Fruit fly (Drosophila melanogaster) whole organism, embryonic: ENCODE results near the gene CG12546.

ENCODE experiments used
- Bdp1 ChIP-seq: fragments of 200-800 bp; sonication (Bioruptor generic); optimal IDR thresholded peaks from 3 replicates; lab custom pipeline; 2016; ENCODE audit warnings: missing biosample characterization, missing genetic modification characterization
- BtbVII ChIP-seq: fragments of 200-800 bp; sonication (Bioruptor generic); optimal IDR thresholded peaks from 3 replicates; lab custom pipeline; 2017; ENCODE audit warnings: missing biosample characterization, mild to moderate bottlenecking, missing genetic modification characterization
- CG10321 ChIP-seq: fragments of 200-800 bp; sonication (Bioruptor generic); IDR thresholded peaks from 2 replicates; pipeline ENCODE4 v1.3.6; 2022; ENCODE audit warnings: missing biosample characterization, missing genetic modification characterization
- CG12236 ChIP-seq: fragments of 200-800 bp; sonication (Bioruptor generic); optimal IDR thresholded peaks from 2 replicates; lab custom pipeline; 2016; ENCODE audit warnings: missing biosample characterization, missing genetic modification characterization
- CG13424 ChIP-seq: fragments of 200-800 bp; sonication (Bioruptor generic); optimal IDR thresholded peaks from 2 replicates; lab custom pipeline; 2019; ENCODE audit warnings: missing biosample characterization, mild to moderate bottlenecking, missing genetic modification characterization, moderate library complexity
- CG13894 ChIP-seq: fragments of 200-800 bp; sonication (Bioruptor generic); optimal IDR thresholded peaks from 3 replicates; lab custom pipeline; 2018; ENCODE audit warnings: missing biosample characterization, mild to moderate bottlenecking, missing genetic modification characterization, moderate library complexity
- CG14710 ChIP-seq: fragments of 200-800 bp; sonication (Bioruptor generic); optimal IDR thresholded peaks from 3 replicates; lab custom pipeline; 2019; ENCODE audit warnings: missing biosample characterization, mild to moderate bottlenecking, missing genetic modification characterization, moderate library complexity
- CG15073 ChIP-seq: fragments of 200-800 bp; sonication (Bioruptor generic); optimal IDR thresholded peaks from 2 replicates; lab custom pipeline; 2016; ENCODE audit warnings: missing biosample characterization, missing genetic modification characterization
- CG15601 ChIP-seq: fragments of 200-800 bp; sonication (Bioruptor generic); optimal IDR thresholded peaks from 3 replicates; lab custom pipeline; 2019; ENCODE audit warnings: missing biosample characterization, mild to moderate bottlenecking, missing genetic modification characterization, moderate library complexity
- CG15696 ChIP-seq: fragments of 200-800 bp; sonication (Bioruptor generic); optimal IDR thresholded peaks from 2 replicates; lab custom pipeline; 2019; ENCODE audit warnings: missing biosample characterization, mild to moderate bottlenecking, missing genetic modification characterization, moderate library complexity
- CG1602 ChIP-seq: fragments of 200-800 bp; sonication (Bioruptor generic); optimal IDR thresholded peaks from 3 replicates; lab custom pipeline; 2016; ENCODE audit warnings: missing biosample characterization, missing genetic modification characterization
- CG2120 ChIP-seq: fragments of 200-800 bp; sonication (Bioruptor generic); optimal IDR thresholded peaks from 3 replicates; lab custom pipeline; 2016; ENCODE audit warnings: missing biosample characterization, missing genetic modification characterization
- CG2199 ChIP-seq: fragments of 200-800 bp; sonication (Bioruptor generic); IDR thresholded peaks from 3 replicates; pipeline ENCODE4 v1.3.6; 2022; ENCODE audit warnings: missing biosample characterization, missing genetic modification characterization
- CG34376 ChIP-seq: fragments of 200-800 bp; sonication (Bioruptor generic); optimal IDR thresholded peaks from 2 replicates; lab custom pipeline; 2018; ENCODE audit warnings: missing biosample characterization, mild to moderate bottlenecking, missing genetic modification characterization
- CG4360 ChIP-seq: fragments of 200-800 bp; sonication (Bioruptor generic); IDR thresholded peaks from 2 replicates; pipeline ENCODE4 v1.3.6; 2022; ENCODE audit warnings: missing biosample characterization, missing genetic modification characterization
- CG6254 ChIP-seq: fragments of 200-800 bp; sonication (Bioruptor generic); optimal IDR thresholded peaks from 3 replicates; lab custom pipeline; 2017; ENCODE audit warnings: mild to moderate bottlenecking, missing biosample characterization, missing genetic modification reagents, missing genetic modification characterization
- CG8281 ChIP-seq: fragments of 200-800 bp; sonication (Bioruptor generic); optimal IDR thresholded peaks from 2 replicates; lab custom pipeline; 2018; ENCODE audit warnings: missing biosample characterization, mild to moderate bottlenecking, missing genetic modification characterization, moderate library complexity
- CG8359 ChIP-seq: fragments of 200-800 bp; sonication (Bioruptor generic); optimal IDR thresholded peaks from 2 replicates; lab custom pipeline; 2017; ENCODE audit warnings: missing biosample characterization, mild to moderate bottlenecking, missing genetic modification characterization, borderline replicate concordance
- CG8388 ChIP-seq: fragments of 200-800 bp; sonication (Bioruptor generic); optimal IDR thresholded peaks from 2 replicates; lab custom pipeline; 2019; ENCODE audit warnings: missing biosample characterization, mild to moderate bottlenecking, missing genetic modification characterization, moderate library complexity
- CG8478 ChIP-seq: fragments of >200 bp; optimal IDR thresholded peaks from 2 replicates; lab custom pipeline; 2018
- CG8944 ChIP-seq: fragments of 200-800 bp; sonication (Bioruptor generic); optimal IDR thresholded peaks from 3 replicates; lab custom pipeline; 2016; ENCODE audit warnings: missing biosample characterization, missing genetic modification characterization
- CTCF ChIP-seq: fragments of 200-800 bp; sonication (Bioruptor generic); optimal IDR thresholded peaks from 2 replicates; lab custom pipeline; 2017; ENCODE audit warnings: missing biosample characterization, mild to moderate bottlenecking, missing genetic modification characterization, moderate library complexity
- Deaf1 ChIP-seq: fragments of 200-800 bp; optimal IDR thresholded peaks from 3 replicates; lab custom pipeline; 2019; ENCODE audit warnings: missing biosample characterization, mild to moderate bottlenecking, missing genetic modification characterization, moderate library complexity
- GATAe ChIP-seq: fragments of 200-800 bp; sonication (Bioruptor generic); conservative IDR thresholded peaks from 2 replicates; pipeline ENCODE4 v1.3.6; 2022; ENCODE audit warnings: missing biosample characterization, missing genetic modification characterization
- HmgZ ChIP-seq: fragments of 200-800 bp; sonication (Bioruptor generic); optimal IDR thresholded peaks from 2 replicates; lab custom pipeline; 2018; ENCODE audit warnings: missing biosample characterization, mild to moderate bottlenecking, missing genetic modification characterization
- Hmr ChIP-seq: fragments of 200-800 bp; sonication (Bioruptor generic); optimal IDR thresholded peaks from 3 replicates; lab custom pipeline; 2017; ENCODE audit warnings: mild to moderate bottlenecking, missing biosample characterization, missing genetic modification reagents, missing genetic modification characterization
- Jarid2 ChIP-seq: fragments of 200-800 bp; sonication (Bioruptor generic); optimal IDR thresholded peaks from 3 replicates; lab custom pipeline; 2017; ENCODE audit warnings: mild to moderate bottlenecking, missing biosample characterization, missing genetic modification reagents, missing genetic modification characterization
- MBD-R2 ChIP-seq: fragments of 200-800 bp; sonication (Bioruptor generic); IDR thresholded peaks from 2 replicates; pipeline ENCODE4 v1.3.6; 2022; ENCODE audit warnings: missing biosample characterization, missing genetic modification characterization
- Med ChIP-seq: fragments of 200-800 bp; sonication (Bioruptor generic); peaks from one replicate; lab custom pipeline; 2016; ENCODE audit warnings: missing biosample characterization, missing genetic modification characterization, mild to moderate bottlenecking, inconsistent platforms, moderate library complexity
- Mrtf ChIP-seq: fragments of 200-800 bp; sonication (Bioruptor generic); IDR thresholded peaks from 3 replicates; pipeline ENCODE4 v1.3.6; 2022; ENCODE audit warnings: missing biosample characterization, missing genetic modification characterization
- Myb ChIP-seq: fragments of 200-800 bp; sonication (Bioruptor generic); optimal IDR thresholded peaks from 2 replicates; lab custom pipeline; 2016; ENCODE audit warnings: missing biosample characterization, missing genetic modification characterization
- Pdp1 ChIP-seq, 2 experiments: fragments of 200-800 bp; sonication (Bioruptor generic); optimal IDR thresholded peaks; 3 replicates each; lab custom pipeline; 2016; ENCODE audit warnings: missing biosample characterization in 2 of 2, missing genetic modification characterization in 2 of 2, mild to moderate bottlenecking in 1 of 2, moderate library complexity in 1 of 2
- Vsx1 ChIP-seq: fragments of 200-800 bp; sonication (Bioruptor generic); optimal IDR thresholded peaks from 2 replicates; lab custom pipeline; 2017; ENCODE audit warnings: missing biosample characterization, mild to moderate bottlenecking, missing genetic modification characterization, missing genetic modification reagents
- ab ChIP-seq: fragments of 200-800 bp; sonication (Bioruptor generic); optimal IDR thresholded peaks from 2 replicates; lab custom pipeline; 2016; ENCODE audit warnings: missing biosample characterization, missing genetic modification characterization
- bowl ChIP-seq: fragments of 200-800 bp; sonication (Bioruptor generic); IDR thresholded peaks from 2 replicates; pipeline ENCODE4 v1.3.6; 2022; ENCODE audit warnings: missing biosample characterization, missing genetic modification characterization
- chinmo ChIP-seq: fragments of 200-800 bp; sonication (Bioruptor generic); IDR thresholded peaks from 4 replicates; pipeline ENCODE4 v1.3.6; 2022; ENCODE audit warnings: missing biosample characterization, missing genetic modification characterization; ENCODE audit not compliant: partially characterized antibody
- exex ChIP-seq: fragments of 200-800 bp; sonication (Bioruptor generic); optimal IDR thresholded peaks from 4 replicates; lab custom pipeline; 2018; ENCODE audit warnings: missing biosample characterization, mild to moderate bottlenecking, missing genetic modification characterization, moderate library complexity
- grau ChIP-seq: fragments of 200-800 bp; optimal IDR thresholded peaks from 3 replicates; lab custom pipeline; 2019; ENCODE audit warnings: missing biosample characterization, mild to moderate bottlenecking, missing genetic modification characterization, moderate library complexity
- grn ChIP-seq: fragments of 200-800 bp; sonication (Bioruptor generic); optimal IDR thresholded peaks from 3 replicates; lab custom pipeline; 2017; ENCODE audit warnings: missing biosample characterization, missing genetic modification characterization
- lab ChIP-seq: fragments of 200-800 bp; sonication (Bioruptor generic); optimal IDR thresholded peaks from 3 replicates; lab custom pipeline; 2017; ENCODE audit warnings: missing biosample characterization, missing genetic modification characterization, mild to moderate bottlenecking, moderate library complexity, missing genetic modification reagents
- lola ChIP-seq, 3 experiments: fragments of >200 bp in 2 of 3; fragments of 200-800 bp in 1 of 3; sonication (Bioruptor generic) in 1 of 3; optimal IDR thresholded peaks; 2 replicates each; lab custom pipeline; 2017 to 2019; ENCODE audit warnings: missing biosample characterization in 3 of 3, missing genetic modification characterization in 3 of 3, mild to moderate bottlenecking in 1 of 3, moderate library complexity in 1 of 3
- maf-S ChIP-seq: fragments of 200-800 bp; sonication (Bioruptor generic); optimal IDR thresholded peaks from 2 replicates; lab custom pipeline; 2016; ENCODE audit warnings: missing biosample characterization, missing genetic modification characterization
- mirr ChIP-seq: fragments of 200-800 bp; sonication (Bioruptor generic); optimal IDR thresholded peaks from 3 replicates; lab custom pipeline; 2018; ENCODE audit warnings: missing biosample characterization, mild to moderate bottlenecking, missing genetic modification characterization
- nerfin-2 ChIP-seq: fragments of 200-800 bp; sonication (Bioruptor generic); IDR thresholded peaks from 2 replicates; pipeline ENCODE4 v1.3.6; 2022; ENCODE audit warnings: missing biosample characterization, missing genetic modification characterization; ENCODE audit not compliant: partially characterized antibody
- pita ChIP-seq: fragments of 200-800 bp; sonication (Bioruptor generic); optimal IDR thresholded peaks from 2 replicates; lab custom pipeline; 2017; ENCODE audit warnings: missing biosample characterization, mild to moderate bottlenecking, missing genetic modification characterization
- sd ChIP-seq: fragments of 200-800 bp; sonication (Bioruptor generic); optimal IDR thresholded peaks from 3 replicates; lab custom pipeline; 2018; ENCODE audit warnings: missing biosample characterization, mild to moderate bottlenecking, missing genetic modification characterization, moderate library complexity
- slp2 ChIP-seq: fragments of 200-800 bp; sonication (Bioruptor generic); optimal IDR thresholded peaks from 2 replicates; lab custom pipeline; 2016; ENCODE audit warnings: missing biosample characterization, missing genetic modification characterization
- sob ChIP-seq: fragments of 200-800 bp; sonication (Bioruptor generic); IDR thresholded peaks from 2 replicates; pipeline ENCODE4 v1.3.6; 2022; ENCODE audit warnings: missing biosample characterization, missing genetic modification characterization
- sug ChIP-seq: fragments of 200-800 bp; optimal IDR thresholded peaks from 2 replicates; lab custom pipeline; 2019; ENCODE audit warnings: missing biosample characterization, mild to moderate bottlenecking, missing genetic modification characterization, moderate library complexity
- wor ChIP-seq: fragments of 200-800 bp; sonication (Bioruptor generic); IDR thresholded peaks from 2 replicates; pipeline ENCODE4 v1.3.6; 2022; ENCODE audit warnings: missing biosample characterization, missing genetic modification characterization
- zf30C ChIP-seq: fragments of 200-800 bp; sonication (Bioruptor generic); optimal IDR thresholded peaks from 3 replicates; lab custom pipeline; 2018; ENCODE audit warnings: missing biosample characterization, mild to moderate bottlenecking, missing genetic modification characterization

Gene CG12546

DNA sequence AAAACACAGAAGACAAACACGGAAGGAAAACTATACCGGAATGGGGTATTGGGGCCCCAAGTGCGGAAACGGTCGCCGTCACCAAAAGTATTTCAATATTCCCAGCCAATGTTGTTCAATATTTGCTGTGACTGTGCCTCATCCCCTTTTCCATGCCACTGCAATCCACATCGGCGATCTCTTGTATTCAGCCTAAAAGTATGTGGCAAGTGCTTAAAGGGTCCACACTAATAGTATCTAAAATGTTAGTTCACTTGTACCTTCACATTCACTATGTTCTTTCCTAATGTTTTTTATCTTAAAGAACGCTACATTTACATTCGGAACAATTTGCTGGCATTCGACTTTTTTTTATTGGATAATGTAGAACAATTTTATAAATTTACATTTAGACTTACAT, 12.7 kb downstream of the CG12546 start:
- TF ChIP-seq pita (GFP tag; lab: Kevin White, UChicago) (no peak), CG6254 (no peak), Hmr (GFP tag; lab: Kevin White, UChicago) (no peak), CG2199 (GFP tag; lab: Robert Waterston, UW) (peak; percentile 70; the same call in 2 of the 3 replicates), CG8359 (no peak), CG13424 (tag; lab: Kevin White, UChicago) (no peak), grn (peak; percentile 71), Bdp1 (no peak), maf-S (no peak), CG14710 (tag; lab: Kevin White, UChicago) (peak; percentile 11), CG8478 (no peak), CG13894 (tag; lab: Kevin White, UChicago) (no peak), Mrtf (GFP tag; lab: Robert Waterston, UW) (no peak), sob (GFP tag; lab: Robert Waterston, UW) (no peak), Myb (GFP tag; lab: Kevin White, UChicago) (no peak), CG15073 (peak; percentile 73), CG10321 (GFP tag; lab: Robert Waterston, UW) (no peak), CG8388 (GFP tag; lab: Kevin White, UChicago) (peak; percentile 75), wor (GFP tag; lab: Robert Waterston, UW) (no peak), CTCF (GFP tag; lab: Kevin White, UChicago) (peak; percentile 62), CG15601 (peak; percentile 83), lab (no peak), Pdp1 (GFP tag; optimal IDR thresholded peaks at IDR 0.05; lab: Kevin White, UChicago) (no peak), CG15696 (tag; lab: Kevin White, UChicago) (no peak), sug (tag; lab: Kevin White, UChicago) (no peak), Deaf1 (tag; lab: Kevin White, UChicago) (no peak), CG12236 (GFP tag; lab: Kevin White, UChicago) (no peak), MBD-R2 (GFP tag; lab: Robert Waterston, UW) (no peak), grau (no peak), Jarid2 (GFP tag; lab: Kevin White, UChicago) (no peak), zf30C (no peak), CG8944 (GFP tag; lab: Kevin White, UChicago) (no peak), bowl (GFP tag; lab: Robert Waterston, UW) (no peak), lola (GFP tag; optimal IDR thresholded peaks at IDR 0.05; lab: Kevin White, UChicago) (no peak)

DNA sequence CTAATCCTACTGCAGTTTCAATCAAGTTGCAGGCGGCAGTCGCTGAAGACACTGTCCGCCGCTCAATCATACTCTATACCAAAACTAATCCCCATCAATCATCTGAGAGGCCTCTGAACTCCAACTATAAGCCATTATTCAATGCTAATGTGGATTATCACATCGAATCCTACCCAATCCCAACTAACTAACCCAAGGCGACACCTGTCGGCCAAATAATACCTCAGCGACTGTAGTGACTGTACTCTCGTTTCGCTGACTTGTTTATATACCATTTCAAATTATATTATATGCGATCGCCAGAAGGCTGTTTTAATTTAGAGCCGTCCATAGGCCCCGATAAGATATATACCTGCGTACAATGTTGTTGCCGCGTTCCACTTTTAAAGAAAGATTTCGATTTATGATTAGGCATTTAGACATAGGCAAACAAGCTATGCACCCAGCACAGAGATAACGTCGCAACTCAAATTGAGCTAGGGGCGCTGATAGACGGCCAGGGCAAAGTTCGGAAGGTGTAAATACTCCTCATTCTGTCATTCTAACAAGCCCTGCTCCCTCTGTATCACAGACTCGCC, 21.8 kb downstream of the CG12546 start:
- TF ChIP-seq CG2120 (GFP tag; lab: Kevin White, UChicago) (no peak), BtbVII (GFP tag; lab: Kevin White, UChicago) (peak; percentile 1), ab (no peak), slp2 (GFP tag; lab: Kevin White, UChicago) (no peak), CTCF (GFP tag; lab: Kevin White, UChicago) (peak; percentile 84), CG1602 (GFP tag; lab: Kevin White, UChicago) (no peak), grn (peak; percentile 96), CG4360 (GFP tag; lab: Robert Waterston, UW) (peak; percentile 42; the same call in 1 of the 2 replicates), sug (tag; lab: Kevin White, UChicago) (peak; percentile 57), CG34376 (GFP tag; lab: Kevin White, UChicago) (peak; percentile 55), Med (peak; percentile 36), CG8281 (tag; lab: Kevin White, UChicago) (peak; percentile 47), HmgZ (tag; lab: Kevin White, UChicago) (peak; percentile 30), sd (tag; lab: Kevin White, UChicago) (peak; percentile 58), chinmo (GFP tag; lab: Robert Waterston, UW) (peak; percentile 59; the same call in 1 of the 4 replicates), exex (tag; lab: Kevin White, UChicago) (peak; percentile 89), GATAe (GFP tag; lab: Robert Waterston, UW) (peak; percentile 25; the same call in 1 of the 2 replicates), mirr (GFP tag; lab: Kevin White, UChicago) (peak; percentile 90), nerfin-2 (GFP tag; lab: Robert Waterston, UW) (no peak), lab (peak; percentile 41), Vsx1 (peak; percentile 4)
